Worm (Caenorhabditis elegans): Measurements from ENCODE around the gene B0348.2.

ce11 chrV:11708-12107, 33.4 kb upstream of the B0348.2 start:
- TF ChIP-seq ref-1 (GFP tag; conservative IDR thresholded peaks at IDR 0.05) (no peak), ztf-29 (GFP tag; IDR thresholded peaks at IDR 0.05) (no peak), cog-1 (tag; optimal IDR thresholded peaks at IDR 0.05) (no peak), ztf-23 (GFP tag; IDR thresholded peaks at IDR 0.05) (no peak), flt-1 (GFP tag; IDR thresholded peaks at IDR 0.05) (no peak), tab-1 (GFP tag; IDR thresholded peaks at IDR 0.05) (no peak), T22C8.4 (GFP tag; IDR thresholded peaks at IDR 0.05) (no peak), med-1 (GFP tag; optimal IDR thresholded peaks at IDR 0.05; ENCODE audit: insufficient read depth) (no peak), klf-2 (GFP tag; conservative IDR thresholded peaks at IDR 0.05) (no peak)
